Fruit fly (Drosophila melanogaster): Measurements from ENCODE around the gene CG13028.

CG13028 gene

dm6 chr3L:16956003-16956767, 33.1 kb downstream of the CG13028 start:
- TF ChIP-seq fru (GFP tag; optimal IDR thresholded peaks at IDR 0.05) (peak; percentile 41), Hnf4 (GFP tag; optimal IDR thresholded peaks at IDR 0.05) (no peak)

- TF ChIP-seq ey (GFP tag; optimal IDR thresholded peaks at IDR 0.05): peak; percentile 27
- TF ChIP-seq dl (GFP tag; optimal IDR thresholded peaks at IDR 0.05; ENCODE audit: insufficient read depth in 1 of 2, partially characterized antibody in 2 of 2): peak in 1 of 2 experiments; percentile 32
- no peak for TF ChIP-seq CG9705 (GFP tag; optimal IDR thresholded peaks at IDR 0.05)
- no peak for TF ChIP-seq Dif (GFP tag; optimal IDR thresholded peaks at IDR 0.05; ENCODE audit: partially characterized antibody)
- TF ChIP-seq Vsx2 (GFP tag; optimal IDR thresholded peaks at IDR 0.05; ENCODE audit: partially characterized antibody): peak; percentile 56
- TF ChIP-seq Rel (GFP tag; optimal IDR thresholded peaks at IDR 0.05): no peak
- peak; percentile 68 for TF ChIP-seq Rel (tag; optimal IDR thresholded peaks at IDR 0.05)
- no peak for TF ChIP-seq dmrt93B (GFP tag; optimal IDR thresholded peaks at IDR 0.05)
- TF ChIP-seq Hr78 (GFP tag; optimal IDR thresholded peaks at IDR 0.05): no peak
- peak; percentile 26 for TF ChIP-seq HLH106 (tag; optimal IDR thresholded peaks at IDR 0.05)
- no peak for TF ChIP-seq dsf (GFP tag; optimal IDR thresholded peaks at IDR 0.05; ENCODE audit: borderline replicate concordance)
- peak; percentile 33 for TF ChIP-seq sv (GFP tag; optimal IDR thresholded peaks at IDR 0.05)
- TF ChIP-seq jim (GFP tag; optimal IDR thresholded peaks at IDR 0.05): no peak
- TF ChIP-seq CG32264 (GFP tag; optimal IDR thresholded peaks at IDR 0.05): no peak
- no peak for TF ChIP-seq pan (optimal IDR thresholded peaks at IDR 0.05)
- no peak for TF ChIP-seq sage (GFP tag; optimal IDR thresholded peaks at IDR 0.05)
- TF ChIP-seq OdsH (GFP tag; optimal IDR thresholded peaks at IDR 0.05): peak; percentile 28
- no peak for TF ChIP-seq lola (GFP tag; optimal IDR thresholded peaks at IDR 0.05)
- TF ChIP-seq Hr83 (GFP tag; optimal IDR thresholded peaks at IDR 0.05; ENCODE audit: poor library complexity, severe bottlenecking): peak; percentile 21
- no peak for TF ChIP-seq N (GFP tag; optimal IDR thresholded peaks at IDR 0.05)
- TF ChIP-seq psq (GFP tag; optimal IDR thresholded peaks at IDR 0.05): peak; percentile 3
- TF ChIP-seq foxo (GFP tag; optimal IDR thresholded peaks at IDR 0.05): peak in 1 of 2 experiments; percentile 43
- peak; percentile 37 for TF ChIP-seq h (GFP tag; optimal IDR thresholded peaks at IDR 0.05)
- no peak for TF ChIP-seq usp (GFP tag; optimal IDR thresholded peaks at IDR 0.05)
- peak; percentile 10 for TF ChIP-seq fru (GFP tag; optimal IDR thresholded peaks at IDR 0.05)
- no peak for TF ChIP-seq br (GFP tag; optimal IDR thresholded peaks at IDR 0.05)
- TF ChIP-seq Jra (GFP tag; optimal IDR thresholded peaks at IDR 0.05): no peak
- no peak for TF ChIP-seq Dfd (GFP tag; optimal IDR thresholded peaks at IDR 0.05)
- no peak for TF ChIP-seq GATAd (GFP tag; optimal IDR thresholded peaks at IDR 0.05)
- peak; percentile 31 for TF ChIP-seq rgr (GFP tag; optimal IDR thresholded peaks at IDR 0.05)
- TF ChIP-seq Abd-B (GFP tag; optimal IDR thresholded peaks at IDR 0.05): no peak
- TF ChIP-seq Hnf4 (GFP tag; optimal IDR thresholded peaks at IDR 0.05): no peak
- TF ChIP-seq Mio (GFP tag; optimal IDR thresholded peaks at IDR 0.05): no peak
- TF ChIP-seq woc (GFP tag; optimal IDR thresholded peaks at IDR 0.05): peak; percentile 18
- TF ChIP-seq tai (GFP tag; optimal IDR thresholded peaks at IDR 0.05): no peak
- no peak for TF ChIP-seq Sp1 (GFP tag; optimal IDR thresholded peaks at IDR 0.05)
- no peak for TF ChIP-seq CrebA (GFP tag; optimal IDR thresholded peaks at IDR 0.05; ENCODE audit: borderline replicate concordance)
- TF ChIP-seq Myc (optimal IDR thresholded peaks at IDR 0.05): no peak
- no peak for TF ChIP-seq brk (GFP tag; optimal IDR thresholded peaks at IDR 0.05)
Observed at dm6 chr3L:16956768-16957533, 33.9 kb downstream of the CG13028 start.

All from whole organism, wandering third instar larva.